Worm (Caenorhabditis elegans) whole organism, young adult: ENCODE data around the gene C27H5.6.

Source experiments
- F10E7.11 ChIP-seq: sonication (generic microtip); optimal IDR thresholded peaks from 2 replicates; lab custom pipeline; 2017; ENCODE audit warnings: mild to moderate bottlenecking, missing genetic modification characterization, moderate library complexity, missing compliant biosample characterization
- F22D6.2 ChIP-seq: sonication (generic microtip); optimal IDR thresholded peaks from 2 replicates; lab custom pipeline; 2016; ENCODE audit warnings: mild to moderate bottlenecking, missing genetic modification characterization, missing compliant biosample characterization
- F33H1.4 ChIP-seq: fragments of 200-800 bp; sonication (Bioruptor generic); IDR thresholded peaks from 2 replicates; pipeline ENCODE4 v1.3.6; 2022; ENCODE audit warnings: missing genetic modification reagents, missing genetic modification characterization, missing compliant biosample characterization
- F37B4.10 ChIP-seq: fragments of 200-800 bp; sonication (Bioruptor generic); IDR thresholded peaks from 2 replicates; pipeline ENCODE4 v1.3.6; 2022; ENCODE audit warnings: missing genetic modification characterization, missing compliant biosample characterization
- F55B11.4 ChIP-seq: sonication (generic microtip); optimal IDR thresholded peaks from 2 replicates; lab custom pipeline; 2016; ENCODE audit warnings: missing compliant biosample characterization, missing genetic modification characterization, borderline replicate concordance; ENCODE audit not compliant: insufficient read depth
- F57A8.1 ChIP-seq: fragments of 200-800 bp; sonication (Bioruptor generic); optimal IDR thresholded peaks from 2 replicates; lab custom pipeline; 2018; ENCODE audit warnings: mild to moderate bottlenecking, missing genetic modification characterization, moderate library complexity, missing compliant biosample characterization
- F57C9.4 ChIP-seq: sonication (generic microtip); optimal IDR thresholded peaks from 2 replicates; lab custom pipeline; 2017; ENCODE audit warnings: mild to moderate bottlenecking, missing genetic modification characterization, missing compliant biosample characterization
- Y53F4B.3 ChIP-seq: fragments of 200-800 bp; sonication (Bioruptor generic); IDR thresholded peaks from 2 replicates; pipeline ENCODE4 v1.3.6; 2022; ENCODE audit warnings: missing genetic modification reagents, missing genetic modification characterization, missing compliant biosample characterization
- Y67H2A.10 ChIP-seq: fragments of 200-800 bp; sonication (Bioruptor generic); conservative IDR thresholded peaks from 2 replicates; pipeline ENCODE4 v1.3.6; 2022; ENCODE audit warnings: missing genetic modification reagents, missing genetic modification characterization, missing compliant biosample characterization
- Y95B8A.8 ChIP-seq: fragments of 200-800 bp; sonication (Bioruptor generic); IDR thresholded peaks from 2 replicates; pipeline ENCODE4 v1.3.6; 2022; ENCODE audit warnings: missing genetic modification reagents, missing genetic modification characterization, missing compliant biosample characterization
- ZK185.1 ChIP-seq: sonication (generic microtip); optimal IDR thresholded peaks from 2 replicates; lab custom pipeline; 2016; ENCODE audit warnings: mild to moderate bottlenecking, missing genetic modification characterization, missing compliant biosample characterization; ENCODE audit not compliant: poor library complexity, severe bottlenecking
- ama-1 ChIP-seq, 3 experiments: fragments of 150-350 bp in 1 of 3; sonication (generic microtip) in 2 of 3; optimal IDR thresholded peaks; 2 replicates each; lab custom pipeline; 2014 to 2018; ENCODE audit warnings: missing biosample characterization in 2 of 3, missing genetic modification characterization in 2 of 3, missing genetic modification reagents in 2 of 3
- atf-7 ChIP-seq: sonication (generic microtip); optimal IDR thresholded peaks from 2 replicates; lab custom pipeline; 2017; ENCODE audit warnings: mild to moderate bottlenecking, missing genetic modification characterization, missing compliant biosample characterization
- attf-3 ChIP-seq: fragments of 200-800 bp; sonication (Bioruptor generic); conservative IDR thresholded peaks from 2 replicates; pipeline ENCODE4 v1.3.6; 2022; ENCODE audit warnings: missing genetic modification reagents, missing genetic modification characterization, missing compliant biosample characterization
- attf-5 ChIP-seq: fragments of 200-800 bp; sonication (Bioruptor generic); optimal IDR thresholded peaks from 2 replicates; lab custom pipeline; 2018; ENCODE audit warnings: mild to moderate bottlenecking, missing genetic modification characterization, missing compliant biosample characterization
- ccch-3 ChIP-seq: fragments of 200-800 bp; sonication (Bioruptor generic); optimal IDR thresholded peaks from 2 replicates; lab custom pipeline; 2018; ENCODE audit warnings: mild to moderate bottlenecking, missing genetic modification characterization, missing compliant biosample characterization
- hmg-1.2 ChIP-seq: fragments of 200-800 bp; sonication (Bioruptor generic); IDR thresholded peaks from 2 replicates; pipeline ENCODE4 v1.3.6; 2022; ENCODE audit warnings: missing genetic modification reagents, missing genetic modification characterization, missing compliant biosample characterization
- hrde-1 ChIP-seq: sonication (generic microtip); optimal IDR thresholded peaks from 2 replicates; lab custom pipeline; 2016; ENCODE audit warnings: missing genetic modification characterization, mild to moderate bottlenecking, missing compliant biosample characterization, moderate library complexity, missing genotype, missing genetic modification reagents, borderline replicate concordance
- madf-3 ChIP-seq: fragments of 200-800 bp; sonication (Bioruptor generic); IDR thresholded peaks from 2 replicates; pipeline ENCODE4 v1.3.6; 2022; ENCODE audit warnings: missing genetic modification reagents, missing genetic modification characterization, missing compliant biosample characterization
- madf-6 ChIP-seq: fragments of 200-800 bp; sonication (Bioruptor generic); IDR thresholded peaks from 2 replicates; pipeline ENCODE4 v1.3.6; 2022; ENCODE audit warnings: missing genetic modification reagents, missing genetic modification characterization, missing compliant biosample characterization
- mcd-1 ChIP-seq: fragments of 200-800 bp; sonication (Bioruptor generic); IDR thresholded peaks from 2 replicates; pipeline ENCODE4 v1.3.6; 2022; ENCODE audit warnings: missing genetic modification reagents, missing genetic modification characterization, missing compliant biosample characterization
- mel-28 ChIP-seq: sonication (generic microtip); optimal IDR thresholded peaks from 2 replicates; lab custom pipeline; 2016; ENCODE audit warnings: borderline replicate concordance, mild to moderate bottlenecking, missing genetic modification characterization, missing compliant biosample characterization
- mxl-1 ChIP-seq: sonication (generic microtip); optimal IDR thresholded peaks from 2 replicates; lab custom pipeline; 2016; ENCODE audit warnings: missing genetic modification characterization, missing compliant biosample characterization
- nfya-2 ChIP-seq: fragments of 200-800 bp; sonication (Bioruptor generic); IDR thresholded peaks from 2 replicates; pipeline ENCODE4 v1.3.6; 2022; ENCODE audit warnings: missing genetic modification reagents, missing genetic modification characterization, missing compliant biosample characterization
- nhr-120 ChIP-seq: fragments of 200-800 bp; sonication (Bioruptor generic); IDR thresholded peaks from 2 replicates; pipeline ENCODE4 v1.3.6; 2022; ENCODE audit warnings: missing genetic modification characterization, missing compliant biosample characterization
- nhr-80 ChIP-seq: sonication (generic microtip); optimal IDR thresholded peaks from 2 replicates; lab custom pipeline; 2016; ENCODE audit warnings: missing genetic modification characterization, missing compliant biosample characterization
- pbrm-1 ChIP-seq: fragments of 200-800 bp; sonication (Bioruptor generic); IDR thresholded peaks from 2 replicates; pipeline ENCODE4 v1.3.6; 2022; ENCODE audit warnings: missing genetic modification reagents, missing genetic modification characterization, missing compliant biosample characterization
- snpc-1.1 ChIP-seq: sonication (generic microtip); optimal IDR thresholded peaks from 2 replicates; lab custom pipeline; 2017; ENCODE audit warnings: missing genetic modification characterization, mild to moderate bottlenecking, missing compliant biosample characterization, antibody characterized with exemption, moderate library complexity, missing genotype, missing genetic modification reagents; ENCODE audit not compliant: insufficient read depth
- snpc-3.4 ChIP-seq: sonication (generic microtip); optimal IDR thresholded peaks from 2 replicates; lab custom pipeline; 2017; ENCODE audit warnings: missing genetic modification characterization, mild to moderate bottlenecking, missing compliant biosample characterization, antibody characterized with exemption, moderate library complexity, missing genotype, missing genetic modification reagents
- tbp1 ChIP-seq: fragments of 200-800 bp; sonication (Bioruptor generic); optimal IDR thresholded peaks from 2 replicates; lab custom pipeline; 2018; ENCODE audit warnings: mild to moderate bottlenecking, missing genetic modification characterization, missing compliant biosample characterization
- tbx-9 ChIP-seq: sonication (generic microtip); optimal IDR thresholded peaks from 2 replicates; lab custom pipeline; 2016; ENCODE audit warnings: borderline replicate concordance, missing genetic modification characterization, inconsistent platforms, missing compliant biosample characterization
- xnd-1 ChIP-seq: sonication (generic microtip); optimal IDR thresholded peaks from 2 replicates; lab custom pipeline; 2016; ENCODE audit warnings: missing genotype, missing genetic modification reagents, missing genetic modification characterization, missing compliant biosample characterization
- zfh-2 ChIP-seq: fragments of 200-800 bp; sonication (Bioruptor generic); conservative IDR thresholded peaks from 2 replicates; pipeline ENCODE4 v1.3.6; 2022; ENCODE audit warnings: missing genetic modification reagents, missing genetic modification characterization, missing compliant biosample characterization
- ztf-18 ChIP-seq: sonication (generic microtip); optimal IDR thresholded peaks from 2 replicates; lab custom pipeline; 2016; ENCODE audit warnings: missing genotype, mild to moderate bottlenecking, missing genetic modification characterization, missing compliant biosample characterization
- ztf-28 ChIP-seq: fragments of 200-800 bp; sonication (Bioruptor generic); IDR thresholded peaks from 2 replicates; pipeline ENCODE4 v1.3.6; 2022; ENCODE audit warnings: missing genetic modification reagents, missing genetic modification characterization, missing compliant biosample characterization
- ztf-3 ChIP-seq: fragments of 200-800 bp; sonication (Bioruptor generic); optimal IDR thresholded peaks from 2 replicates; lab custom pipeline; 2018; ENCODE audit warnings: mild to moderate bottlenecking, missing genetic modification characterization, missing compliant biosample characterization

C27H5.6 gene

DNA sequence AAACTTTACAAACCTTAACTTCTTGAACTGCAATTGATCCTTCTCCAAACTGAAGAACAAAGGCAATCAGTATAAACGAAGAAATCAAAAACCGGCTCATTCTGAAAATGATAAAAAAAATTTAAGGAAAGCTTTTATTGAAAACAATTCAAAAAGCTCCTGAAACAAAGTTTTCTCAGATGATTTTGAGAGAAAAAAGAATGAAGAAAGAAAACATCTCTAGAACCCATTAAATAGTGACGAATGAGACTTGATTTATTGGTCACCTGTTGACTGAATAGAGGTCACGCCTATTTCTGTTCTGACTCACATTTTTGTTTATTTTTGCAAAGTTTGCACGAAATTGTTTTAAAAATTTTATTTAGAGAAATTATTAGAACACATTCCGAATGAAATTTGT is 24.3 kb upstream of the C27H5.6 start, which contains the start of gene E04F6.8:
TSS of gene E04F6.8 (minus strand) at position 101 of the 400 bp plus-strand sequence.
- no peak for TF ChIP-seq madf-3 (GFP tag; lab: Robert Waterston, UW)
- no peak for TF ChIP-seq mxl-1
- TF ChIP-seq ztf-3: no peak
- no peak for TF ChIP-seq ztf-28 (GFP tag; lab: Robert Waterston, UW)
- TF ChIP-seq nfya-2 (GFP tag; lab: Robert Waterston, UW): no peak
- TF ChIP-seq ztf-18 (tag; lab: Kevin White, UChicago): no peak
- no peak for TF ChIP-seq F22D6.2 (tag; lab: Kevin White, UChicago)
- no peak for TF ChIP-seq tbp1 (GFP tag; lab: Kevin White, UChicago)
- no peak for TF ChIP-seq hmg-1.2
- TF ChIP-seq nhr-120 (GFP tag; lab: Robert Waterston, UW): no peak
- no peak for TF ChIP-seq pbrm-1
- TF ChIP-seq snpc-1.1 (tag; lab: Kevin White, UChicago): no peak
- TF ChIP-seq F55B11.4 (tag; lab: Kevin White, UChicago): no peak
- no peak for TF ChIP-seq ccch-3
- TF ChIP-seq madf-6 (GFP tag; lab: Robert Waterston, UW): no peak
- TF ChIP-seq ama-1 (optimal IDR thresholded peaks at IDR 0.05; lab: Kevin White, UChicago): no peak
- TF ChIP-seq ama-1 (GFP tag; optimal IDR thresholded peaks at IDR 0.05; lab: Kevin White, UChicago): no peak
- TF ChIP-seq zfh-2 (GFP tag; lab: Robert Waterston, UW): no peak
- no peak for TF ChIP-seq mel-28 (tag; lab: Kevin White, UChicago)
- TF ChIP-seq F57A8.1 (GFP tag; lab: Kevin White, UChicago): no peak
- no peak for TF ChIP-seq F10E7.11
- TF ChIP-seq, all 124 proteins: peak for 0

DNA sequence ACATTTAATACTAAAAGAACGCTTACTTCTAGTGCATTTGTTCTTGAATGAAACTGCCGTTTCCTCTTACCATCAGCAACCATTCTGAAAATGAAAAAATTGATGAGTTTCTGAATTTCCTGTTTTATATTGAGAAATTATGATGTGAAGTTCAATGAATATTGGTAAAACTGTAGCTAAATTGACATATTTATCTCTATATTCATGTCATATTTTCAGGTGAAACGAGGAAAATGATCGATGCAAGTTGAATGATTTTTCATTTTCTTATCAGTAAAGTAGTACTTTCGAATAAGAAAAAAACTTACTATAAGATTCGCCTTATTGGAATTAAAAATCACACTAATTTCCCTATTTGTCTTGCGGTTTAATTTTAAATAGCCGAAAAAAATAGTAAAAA is 23.2 kb upstream of the C27H5.6 start, which contains the start of gene E04F6.15:
TSS of gene E04F6.15 (minus strand) at position 101 of the 400 bp plus-strand sequence.
- TF ChIP-seq ZK185.1 (tag; lab: Kevin White, UChicago) (no peak), hrde-1 (tag; lab: Kevin White, UChicago) (no peak), atf-7 (tag; lab: Kevin White, UChicago) (no peak), attf-3 (GFP tag; lab: Robert Waterston, UW) (no peak), attf-5 (GFP tag; lab: Kevin White, UChicago) (no peak), madf-6 (GFP tag; lab: Robert Waterston, UW) (no peak), Y67H2A.10 (GFP tag; lab: Robert Waterston, UW) (no peak), mcd-1 (GFP tag; lab: Robert Waterston, UW) (no peak), F37B4.10 (GFP tag; lab: Robert Waterston, UW) (no peak), Y95B8A.8 (GFP tag; lab: Robert Waterston, UW) (no peak), snpc-3.4 (tag; lab: Kevin White, UChicago) (no peak), xnd-1 (tag; lab: Kevin White, UChicago) (no peak), tbx-9 (no peak), F57C9.4 (tag; lab: Kevin White, UChicago) (no peak), F33H1.4 (GFP tag; lab: Robert Waterston, UW) (no peak)

- TF ChIP-seq Y53F4B.3 (no peak), nhr-80 (tag; lab: Kevin White, UChicago) (peak; percentile 25)
These were observed 21.2 kb upstream of the C27H5.6 start, which contains the start of gene dhs-7 for ce11 chrII:7208184-7208583. Gene dhs-7, minus strand, starts transcription at chrII:7208460.
